Worm (Caenorhabditis elegans) whole organism, midembryonic: ENCODE measurements around the gene ddx-23.

Source experiments
- T22C8.4 ChIP-seq: fragments of 200-800 bp; sonication (Bioruptor generic); IDR thresholded peaks from 2 replicates; pipeline ENCODE4 v1.3.6; 2022; ENCODE audit warnings: missing genetic modification characterization, missing compliant biosample characterization
- cog-1 ChIP-seq: sonication (generic microtip); optimal IDR thresholded peaks from 2 replicates; lab custom pipeline; 2016; ENCODE audit warnings: missing genetic modification characterization, missing compliant biosample characterization
- flt-1 ChIP-seq: fragments of 200-800 bp; sonication (Bioruptor generic); IDR thresholded peaks from 2 replicates; pipeline ENCODE4 v1.3.6; 2022; ENCODE audit warnings: missing genetic modification characterization, missing compliant biosample characterization
- klf-2 ChIP-seq: fragments of 200-800 bp; sonication (Bioruptor generic); conservative IDR thresholded peaks from 2 replicates; pipeline ENCODE4 v1.3.6; 2022; ENCODE audit warnings: missing genetic modification reagents, missing genetic modification characterization, missing compliant biosample characterization
- med-1 ChIP-seq: sonication (generic microtip); optimal IDR thresholded peaks from 2 replicates; lab custom pipeline; 2017; ENCODE audit warnings: missing genetic modification characterization, mild to moderate bottlenecking, missing compliant biosample characterization, antibody characterized with exemption, missing genetic modification reagents; ENCODE audit not compliant: insufficient read depth
- ref-1 ChIP-seq: fragments of 200-800 bp; sonication (Bioruptor generic); conservative IDR thresholded peaks from 2 replicates; pipeline ENCODE4 v1.3.6; 2022; ENCODE audit warnings: missing genetic modification reagents, missing genetic modification characterization, missing compliant biosample characterization
- tab-1 ChIP-seq: fragments of 200-800 bp; sonication (Bioruptor generic); IDR thresholded peaks from 2 replicates; pipeline ENCODE4 v1.3.6; 2022; ENCODE audit warnings: missing genetic modification characterization, missing compliant biosample characterization
- ztf-23 ChIP-seq: fragments of 200-800 bp; sonication (Bioruptor generic); IDR thresholded peaks from 2 replicates; pipeline ENCODE4 v1.3.6; 2022; ENCODE audit warnings: missing genetic modification reagents, missing genetic modification characterization, missing compliant biosample characterization
- ztf-29 ChIP-seq: fragments of 200-800 bp; sonication (Bioruptor generic); IDR thresholded peaks from 2 replicates; pipeline ENCODE4 v1.3.6; 2022; ENCODE audit warnings: missing genetic modification reagents, missing genetic modification characterization, missing compliant biosample characterization

The ddx-23 gene

ce11 chrIII:5875705-5876104, 22.6 kb upstream of the ddx-23 start:
- TF ChIP-seq med-1 (GFP tag; lab: Kevin White, UChicago), result no peak
- TF ChIP-seq flt-1 (GFP tag; lab: Robert Waterston, UW), result no peak
- no peak for TF ChIP-seq ref-1 (GFP tag; lab: Robert Waterston, UW)
- no peak for TF ChIP-seq klf-2 (GFP tag; lab: Robert Waterston, UW)
- TF ChIP-seq cog-1 (tag; lab: Kevin White, UChicago), result no peak

DNA sequence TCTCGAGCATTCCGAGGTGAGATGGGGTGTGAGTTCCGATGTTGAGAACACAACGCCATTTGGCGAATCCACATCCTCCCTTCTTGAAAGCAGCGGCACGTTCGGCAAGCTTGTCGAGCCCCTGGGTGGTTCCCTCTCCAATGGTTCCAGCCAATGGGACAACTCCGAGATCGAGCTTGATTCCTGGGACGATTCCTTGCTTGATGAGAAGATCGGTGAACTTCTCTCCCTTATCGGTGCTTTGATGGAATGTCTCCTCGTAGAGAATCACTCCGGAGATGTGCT, 22.3 kb upstream of the ddx-23 start:
- TF ChIP-seq T22C8.4 (GFP tag; lab: Robert Waterston, UW) (no peak), ref-1 (GFP tag; lab: Robert Waterston, UW) (no peak), cog-1 (tag; lab: Kevin White, UChicago) (no peak), ztf-23 (no peak), tab-1 (GFP tag; lab: Robert Waterston, UW) (no peak), med-1 (GFP tag; lab: Kevin White, UChicago) (no peak), flt-1 (GFP tag; lab: Robert Waterston, UW) (no peak), klf-2 (GFP tag; lab: Robert Waterston, UW) (no peak), ztf-29 (GFP tag; lab: Robert Waterston, UW) (no peak)

DNA sequence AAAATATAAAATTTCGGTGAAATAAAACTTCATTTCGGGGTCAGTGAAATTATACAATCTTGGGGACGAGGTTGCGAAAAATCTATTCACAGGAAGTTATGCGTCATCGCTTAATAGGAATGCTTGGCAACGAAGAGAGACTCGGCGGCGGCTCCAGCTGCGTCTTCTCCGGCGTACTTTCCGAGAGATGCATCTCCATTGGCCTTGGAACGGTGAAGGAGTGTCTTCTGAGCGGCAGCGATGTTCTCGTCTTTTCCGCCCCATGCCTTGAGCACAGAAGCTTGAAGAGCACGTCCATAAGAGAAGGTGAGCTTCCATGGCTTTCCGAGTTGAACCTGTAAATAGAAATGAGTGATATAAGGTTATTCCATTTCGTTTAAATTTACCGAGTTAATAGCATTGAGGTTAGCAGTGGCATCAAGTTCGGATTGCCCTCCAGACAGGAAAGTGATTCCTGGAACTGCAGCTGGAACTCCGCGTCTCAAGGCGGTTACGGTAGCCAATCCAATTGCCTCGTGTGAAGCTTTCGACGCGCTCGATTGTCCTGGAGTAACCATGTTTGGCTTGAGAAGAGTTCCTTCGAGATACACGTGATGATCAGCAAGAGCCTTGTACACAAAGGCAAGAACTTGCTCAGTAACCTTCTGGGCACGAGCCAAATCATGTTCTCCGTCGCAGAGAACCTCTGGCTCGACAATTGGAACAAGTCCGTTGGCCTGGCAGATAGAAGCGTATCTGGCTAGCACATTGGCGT, 21.8 kb upstream of the ddx-23 start:
- TF ChIP-seq T22C8.4 (GFP tag; lab: Robert Waterston, UW) (no peak), tab-1 (GFP tag; lab: Robert Waterston, UW) (no peak), ref-1 (GFP tag; lab: Robert Waterston, UW) (no peak), ztf-29 (GFP tag; lab: Robert Waterston, UW) (no peak), med-1 (GFP tag; lab: Kevin White, UChicago) (no peak), klf-2 (GFP tag; lab: Robert Waterston, UW) (no peak)

ce11 chrIII:5874263-5874662, 21.2 kb upstream of the ddx-23 start:
- no peak for TF ChIP-seq cog-1 (tag; lab: Kevin White, UChicago)
- TF ChIP-seq med-1 (GFP tag; lab: Kevin White, UChicago), result no peak
- TF ChIP-seq T22C8.4 (GFP tag; lab: Robert Waterston, UW), result no peak
- TF ChIP-seq ref-1 (GFP tag; lab: Robert Waterston, UW), result no peak
- TF ChIP-seq ztf-29 (GFP tag; lab: Robert Waterston, UW), result no peak
- TF ChIP-seq flt-1 (GFP tag; lab: Robert Waterston, UW), result no peak
- TF ChIP-seq tab-1 (GFP tag; lab: Robert Waterston, UW), result no peak
- no peak for TF ChIP-seq klf-2 (GFP tag; lab: Robert Waterston, UW)

DNA sequence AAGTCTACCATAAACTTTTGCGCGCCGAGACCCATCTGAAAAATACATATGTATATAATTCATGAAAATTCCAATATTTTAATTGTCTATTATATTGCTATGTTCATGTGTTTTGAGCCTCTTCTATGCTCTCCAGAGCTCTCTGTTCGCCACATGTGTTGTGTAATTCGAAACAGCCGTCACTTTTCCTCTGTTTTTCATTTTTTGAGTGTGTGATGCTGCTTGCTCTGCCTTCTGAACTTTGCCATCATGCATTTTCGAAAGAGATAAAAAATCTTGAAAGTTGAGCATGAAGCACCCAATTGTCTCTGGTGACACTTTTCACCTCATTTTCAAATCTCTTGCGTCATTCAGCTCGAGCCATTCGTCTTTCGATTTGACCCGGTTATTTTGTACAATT, 19.2 kb upstream of the ddx-23 start:
- TF ChIP-seq cog-1 (tag; lab: Kevin White, UChicago), result no peak
- no peak for TF ChIP-seq tab-1 (GFP tag; lab: Robert Waterston, UW)
- TF ChIP-seq ztf-23, result no peak
- no peak for TF ChIP-seq med-1 (GFP tag; lab: Kevin White, UChicago)
- TF ChIP-seq klf-2 (GFP tag; lab: Robert Waterston, UW), result no peak
- no peak for TF ChIP-seq flt-1 (GFP tag; lab: Robert Waterston, UW)
- TF ChIP-seq ztf-29 (GFP tag; lab: Robert Waterston, UW), result no peak
- TF ChIP-seq ref-1 (GFP tag; lab: Robert Waterston, UW), result no peak
- no peak for TF ChIP-seq T22C8.4 (GFP tag; lab: Robert Waterston, UW)

DNA sequence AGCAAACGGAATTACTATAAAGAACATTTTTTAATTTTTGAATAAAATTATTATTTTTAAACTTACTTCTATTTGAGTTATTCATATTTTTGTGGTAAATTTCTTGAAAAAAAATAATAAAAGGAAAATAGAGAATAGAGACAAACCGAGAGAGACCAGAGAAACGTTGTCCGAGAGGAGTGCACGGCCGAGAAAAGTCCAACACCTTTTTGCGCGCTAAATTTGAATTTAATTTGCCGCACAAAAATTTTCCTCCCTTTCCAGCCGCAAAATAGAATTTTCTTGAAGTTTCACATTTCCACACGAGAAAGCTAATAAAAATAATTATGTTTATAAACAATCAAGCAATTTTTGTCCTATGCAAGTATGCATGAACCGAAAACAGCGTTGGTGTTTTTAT, 18.7 kb upstream of the ddx-23 start, which contains the start of the genes F01F1.11 and F01F1.3:
Gene F01F1.11, minus strand, starts transcription at position 118 of the 400 bp plus-strand sequence.
Gene F01F1.3, plus strand, starts transcription at position 179 of the 400 bp plus-strand sequence.
- TF ChIP-seq ref-1 (GFP tag; lab: Robert Waterston, UW) (no peak), ztf-23 (0 out of 2 replicates have a peak, but pooled peaks have one; percentile 43), cog-1 (tag; lab: Kevin White, UChicago) (peak; percentile 13)

- TF ChIP-seq flt-1 (GFP tag; lab: Robert Waterston, UW) (no peak), ztf-23 (no peak), klf-2 (GFP tag; lab: Robert Waterston, UW) (no peak), ztf-29 (GFP tag; lab: Robert Waterston, UW) (no peak), ref-1 (GFP tag; lab: Robert Waterston, UW) (no peak), cog-1 (tag; lab: Kevin White, UChicago) (no peak), tab-1 (GFP tag; lab: Robert Waterston, UW) (no peak), med-1 (GFP tag; lab: Kevin White, UChicago) (no peak), T22C8.4 (GFP tag; lab: Robert Waterston, UW) (no peak)
Measured at ce11 chrIII:5869429-5869828, 16.4 kb upstream of the ddx-23 start, which contains the start of gene F01F1.15. TSS of gene F01F1.15 (minus strand) at chrIII:5869529.

DNA sequence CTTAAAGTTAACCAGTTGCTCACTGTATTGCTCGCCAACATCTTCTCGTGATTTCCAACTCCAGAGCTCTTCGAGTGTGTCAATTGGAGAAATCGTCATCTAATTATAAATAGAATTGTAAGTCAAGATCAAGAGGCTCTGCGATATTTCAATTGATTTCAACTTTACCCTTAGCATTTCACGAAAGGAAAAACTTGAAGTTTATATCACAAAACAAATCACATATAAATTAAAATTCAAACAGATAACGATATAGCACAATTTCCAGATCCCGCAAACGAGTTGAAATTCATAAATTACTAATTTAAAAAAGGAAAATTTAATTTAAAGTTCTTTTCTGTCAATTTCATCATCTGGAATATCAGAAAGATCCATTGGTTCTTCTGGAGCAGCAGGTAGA, 15.3 kb upstream of the ddx-23 start, which contains the start of gene eng-1:
Gene eng-1, minus strand, starts transcription at position 101 of the 400 bp plus-strand sequence.
- no peak for TF ChIP-seq cog-1 (tag; lab: Kevin White, UChicago)
- no peak for TF ChIP-seq tab-1 (GFP tag; lab: Robert Waterston, UW)
- TF ChIP-seq T22C8.4 (GFP tag; lab: Robert Waterston, UW), result no peak
- no peak for TF ChIP-seq flt-1 (GFP tag; lab: Robert Waterston, UW)
- no peak for TF ChIP-seq ztf-29 (GFP tag; lab: Robert Waterston, UW)
- TF ChIP-seq med-1 (GFP tag; lab: Kevin White, UChicago), result no peak
- TF ChIP-seq klf-2 (GFP tag; lab: Robert Waterston, UW), result no peak
- no peak for TF ChIP-seq ref-1 (GFP tag; lab: Robert Waterston, UW)
- no peak for TF ChIP-seq ztf-23

DNA sequence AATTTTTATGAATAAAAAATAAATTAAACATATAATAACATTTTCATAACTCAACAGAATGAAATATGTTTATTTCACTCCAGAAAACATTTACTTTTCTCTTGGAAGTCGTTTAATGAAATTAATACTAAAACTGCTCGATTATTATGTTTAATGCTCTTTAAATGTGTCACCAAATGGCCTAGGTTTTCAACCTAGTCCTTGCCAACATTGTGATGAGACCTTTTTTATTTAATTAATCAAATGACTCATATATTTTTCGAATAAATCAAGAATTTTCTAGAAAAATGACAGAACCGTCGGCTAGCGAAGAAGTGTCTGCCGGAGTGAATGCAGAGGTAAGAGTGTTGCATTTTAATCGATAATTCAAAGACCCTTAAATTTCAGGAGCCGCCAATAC, 11.2 kb upstream of the ddx-23 start, which contains the start of gene rabn-5:
Gene rabn-5, plus strand, starts transcription at position 284 of the 400 bp plus-strand sequence.
- TF ChIP-seq ref-1 (GFP tag; lab: Robert Waterston, UW) (no peak), med-1 (GFP tag; lab: Kevin White, UChicago) (no peak), klf-2 (GFP tag; lab: Robert Waterston, UW) (no peak), ztf-29 (GFP tag; lab: Robert Waterston, UW) (no peak), T22C8.4 (GFP tag; lab: Robert Waterston, UW) (no peak), ztf-23 (no peak), cog-1 (tag; lab: Kevin White, UChicago) (no peak), flt-1 (GFP tag; lab: Robert Waterston, UW) (no peak), tab-1 (GFP tag; lab: Robert Waterston, UW) (no peak)
